Worm (Caenorhabditis elegans) whole organism, midembryonic: ENCODE measurements around the gene rpl-37.

Experiments
- T22C8.4 ChIP-seq: fragments of 200-800 bp; sonication (Bioruptor generic); IDR thresholded peaks from 2 replicates; pipeline ENCODE4 v1.3.6; 2022; ENCODE audit warnings: missing genetic modification characterization, missing compliant biosample characterization
- cog-1 ChIP-seq: sonication (generic microtip); optimal IDR thresholded peaks from 2 replicates; lab custom pipeline; 2016; ENCODE audit warnings: missing genetic modification characterization, missing compliant biosample characterization
- flt-1 ChIP-seq: fragments of 200-800 bp; sonication (Bioruptor generic); IDR thresholded peaks from 2 replicates; pipeline ENCODE4 v1.3.6; 2022; ENCODE audit warnings: missing genetic modification characterization, missing compliant biosample characterization
- klf-2 ChIP-seq: fragments of 200-800 bp; sonication (Bioruptor generic); conservative IDR thresholded peaks from 2 replicates; pipeline ENCODE4 v1.3.6; 2022; ENCODE audit warnings: missing genetic modification reagents, missing genetic modification characterization, missing compliant biosample characterization
- med-1 ChIP-seq: sonication (generic microtip); optimal IDR thresholded peaks from 2 replicates; lab custom pipeline; 2017; ENCODE audit warnings: missing genetic modification characterization, mild to moderate bottlenecking, missing compliant biosample characterization, antibody characterized with exemption, missing genetic modification reagents; ENCODE audit not compliant: insufficient read depth
- ref-1 ChIP-seq: fragments of 200-800 bp; sonication (Bioruptor generic); conservative IDR thresholded peaks from 2 replicates; pipeline ENCODE4 v1.3.6; 2022; ENCODE audit warnings: missing genetic modification reagents, missing genetic modification characterization, missing compliant biosample characterization
- tab-1 ChIP-seq: fragments of 200-800 bp; sonication (Bioruptor generic); IDR thresholded peaks from 2 replicates; pipeline ENCODE4 v1.3.6; 2022; ENCODE audit warnings: missing genetic modification characterization, missing compliant biosample characterization

- TF ChIP-seq ref-1 (GFP tag; lab: Robert Waterston, UW) (no peak), T22C8.4 (GFP tag; lab: Robert Waterston, UW) (no peak), klf-2 (GFP tag; lab: Robert Waterston, UW) (no peak), med-1 (GFP tag; lab: Kevin White, UChicago) (no peak), tab-1 (GFP tag; lab: Robert Waterston, UW) (no peak), flt-1 (GFP tag; lab: Robert Waterston, UW) (no peak), cog-1 (tag; lab: Kevin White, UChicago) (peak; percentile 12)
Measured at ce11 chrIII:3505051-3505548, 23.3 kb upstream of the rpl-37 start, which contains the start of gene lias-1.
